Fruit fly (Drosophila melanogaster) whole organism, prepupa: ENCODE data around the gene CG32847.

Source experiments
- CG11762 ChIP-seq: fragments of 200-800 bp; sonication (Bioruptor generic); optimal IDR thresholded peaks from 3 replicates; lab custom pipeline; 2016; ENCODE audit warnings: missing biosample characterization, missing genetic modification characterization; ENCODE audit not compliant: insufficient read depth
- CG16779 ChIP-seq: fragments of 200-800 bp; sonication (Bioruptor generic); optimal IDR thresholded peaks from 3 replicates; lab custom pipeline; 2017; ENCODE audit warnings: missing biosample characterization, mild to moderate bottlenecking, missing genetic modification characterization
- CG6792 ChIP-seq: fragments of 200-800 bp; sonication (Bioruptor generic); optimal IDR thresholded peaks from 3 replicates; lab custom pipeline; 2016; ENCODE audit warnings: missing biosample characterization, missing genetic modification characterization
- Smox ChIP-seq: fragments of 200-800 bp; sonication (Bioruptor generic); optimal IDR thresholded peaks from 3 replicates; lab custom pipeline; 2016; ENCODE audit warnings: missing biosample characterization, missing genetic modification characterization
- salr ChIP-seq, 2 experiments: fragments of 200-800 bp; sonication (Bioruptor generic); optimal IDR thresholded peaks; 3 replicates each; lab custom pipeline; 2016 to 2018; ENCODE audit warnings: missing biosample characterization in 2 of 2, missing genetic modification characterization in 2 of 2, mild to moderate bottlenecking in 1 of 2
- svp ChIP-seq: fragments of 200-800 bp; sonication (Bioruptor generic); peaks from one replicate; lab custom pipeline; 2016; ENCODE audit warnings: missing biosample characterization, missing genetic modification characterization

DNA sequence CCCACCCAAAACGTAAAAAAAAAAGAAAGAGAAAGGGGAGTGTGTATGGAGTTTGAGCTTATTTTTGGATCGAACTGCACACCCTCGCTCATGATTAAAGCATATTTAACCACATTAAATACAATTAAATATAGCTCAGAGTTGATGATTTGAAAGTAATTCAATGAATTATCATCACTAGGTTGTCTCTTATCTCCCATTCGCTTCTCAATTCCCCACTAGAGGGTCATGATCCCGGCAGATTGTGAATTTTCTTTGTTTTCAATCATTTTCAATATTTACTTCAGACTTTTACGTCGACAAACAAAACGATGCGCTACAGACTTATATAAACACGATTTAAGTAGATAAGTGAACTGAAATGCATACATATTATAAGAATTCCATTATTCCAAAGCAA, 45.0 kb upstream of the CG32847 start:
- TF ChIP-seq svp (GFP tag; lab: Kevin White, UChicago) (peak; percentile 96), salr (GFP tag; optimal IDR thresholded peaks at IDR 0.05; lab: Kevin White, UChicago) (no peak), CG6792 (GFP tag; lab: Kevin White, UChicago) (no peak), Smox (no peak), CG11762 (no peak), CG16779 (tag; lab: Kevin White, UChicago) (no peak)
